Fruit fly (Drosophila melanogaster): ENCODE measurements around the gene Nph.

dm6 chr3R:30052455-30053046 lies 47.9 kb upstream of the Nph start, which contains the start of gene Jasper:
- TF ChIP-seq CG8301 (tag; optimal IDR thresholded peaks at IDR 0.05) (no peak), CG10348 (GFP tag; IDR thresholded peaks at IDR 0.05) (no peak), rn (GFP tag; IDR thresholded peaks at IDR 0.05) (no peak), EcR (GFP tag; optimal IDR thresholded peaks at IDR 0.05) (no peak), Pif1B (GFP tag; optimal IDR thresholded peaks at IDR 0.05) (no peak), Ets98B (GFP tag; IDR thresholded peaks at IDR 0.05) (no peak), CG12605 (GFP tag; IDR thresholded peaks at IDR 0.05) (no peak), Pif1A (GFP tag; optimal IDR thresholded peaks at IDR 0.05) (no peak), CG8159 (tag; optimal IDR thresholded peaks at IDR 0.05) (no peak), CG14655 (GFP tag; optimal IDR thresholded peaks at IDR 0.05) (no peak), CG15710 (tag; optimal IDR thresholded peaks at IDR 0.05) (no peak), D1 (tag; optimal IDR thresholded peaks at IDR 0.05) (no peak), CG9948 (tag; optimal IDR thresholded peaks at IDR 0.05) (no peak)
